Worm (Caenorhabditis elegans): ENCODE data around the gene C29F7.10.

- no peak for TF ChIP-seq nhr-28 (tag; optimal IDR thresholded peaks at IDR 0.05)
- TF ChIP-seq nhr-10 (tag; optimal IDR thresholded peaks at IDR 0.05) = no peak
- no peak for TF ChIP-seq egl-27 (tag; optimal IDR thresholded peaks at IDR 0.05)
- no peak for TF ChIP-seq fkh-10 (GFP tag; optimal IDR thresholded peaks at IDR 0.05)
- TF ChIP-seq T26A8.4 (GFP tag; IDR thresholded peaks at IDR 0.05) = no peak
- TF ChIP-seq Y75B8A.6 (GFP tag; IDR thresholded peaks at IDR 0.05) = no peak
- TF ChIP-seq ceh-82 (tag; optimal IDR thresholded peaks at IDR 0.05) = no peak
- TF ChIP-seq dmd-8 (GFP tag; IDR thresholded peaks at IDR 0.05) = no peak
- no peak for TF ChIP-seq nhr-76 (tag; optimal IDR thresholded peaks at IDR 0.05)
- TF ChIP-seq lin-15B (tag; optimal IDR thresholded peaks at IDR 0.05) = no peak
These were observed 46.1 kb upstream of the C29F7.10 start, which contains the start of gene efn-3 for ce11 chrX:13477356-13477755.
